Worm (Caenorhabditis elegans): ENCODE data around the gene ZK688.12.

ZK688.12 gene

ce11 chrIII:7892333-7892732, 21.1 kb downstream of the ZK688.12 start:
- TF ChIP-seq elt-3 (tag; optimal IDR thresholded peaks at IDR 0.05) (no peak), bed-3 (GFP tag; optimal IDR thresholded peaks at IDR 0.05) (no peak), lsy-2 (tag; optimal IDR thresholded peaks at IDR 0.05) (no peak), zip-8 (tag; optimal IDR thresholded peaks at IDR 0.05) (no peak), nhr-237 (tag; optimal IDR thresholded peaks at IDR 0.05) (no peak), tbx-8 (GFP tag; optimal IDR thresholded peaks at IDR 0.05) (no peak), lin-13 (tag; optimal IDR thresholded peaks at IDR 0.05) (no peak), sptf-1 (tag; optimal IDR thresholded peaks at IDR 0.05) (no peak), ces-1 (GFP tag; optimal IDR thresholded peaks at IDR 0.05) (no peak), mab-5 (tag; optimal IDR thresholded peaks at IDR 0.05) (no peak)

DNA sequence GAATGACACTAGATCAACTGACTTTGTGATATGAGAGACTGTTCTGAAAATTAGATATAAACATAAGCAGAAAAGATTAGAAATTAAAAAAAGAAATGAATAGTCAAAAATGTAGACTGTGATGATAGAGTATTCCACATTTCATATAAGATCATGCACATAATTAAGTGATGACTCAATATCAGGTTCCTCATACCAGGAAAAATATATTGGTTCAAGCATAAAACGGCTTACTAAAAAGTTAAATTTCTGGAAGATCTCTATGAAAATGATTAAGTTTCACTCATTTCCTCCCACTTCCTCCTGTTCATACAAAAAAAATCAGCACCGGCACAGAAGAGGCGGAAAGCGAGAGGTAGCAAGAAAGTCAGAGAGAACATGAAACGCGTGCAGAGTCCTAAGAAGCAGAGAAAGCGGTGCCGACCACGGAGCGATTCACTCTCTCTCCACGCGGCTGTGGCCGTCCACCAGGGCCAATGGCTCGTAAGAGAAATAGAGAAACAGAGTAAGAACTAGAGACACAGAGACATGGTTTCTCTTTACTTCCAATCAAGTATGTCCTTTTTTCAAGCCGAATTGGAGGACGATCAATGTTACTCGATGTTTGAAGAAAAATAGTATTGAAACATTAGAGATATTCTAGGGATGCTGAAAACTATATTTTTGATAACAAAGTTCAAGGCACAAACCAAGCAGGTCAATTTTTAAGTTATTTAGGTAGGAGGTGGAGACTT, 21.6 kb downstream of the ZK688.12 start, which contains the start of the genes ZK688.5 and fahd-1:
Gene ZK688.5 (minus strand): TSS at position 51 of the 734 bp plus-strand sequence.
Gene fahd-1 (plus strand): TSS at position 684 of the 734 bp plus-strand sequence.
- TF ChIP-seq bed-3 (GFP tag; optimal IDR thresholded peaks at IDR 0.05) = no peak
- TF ChIP-seq snpc-4 (tag; optimal IDR thresholded peaks at IDR 0.05) = no peak
- no peak for TF ChIP-seq unc-39 (tag; optimal IDR thresholded peaks at IDR 0.05)
- TF ChIP-seq ham-2 (GFP tag; optimal IDR thresholded peaks at IDR 0.05) = peak; percentile 74
- no peak for TF ChIP-seq blmp-1 (tag; optimal IDR thresholded peaks at IDR 0.05)
- TF ChIP-seq mls-2 (tag; optimal IDR thresholded peaks at IDR 0.05) = peak; percentile 68
- no peak for TF ChIP-seq nhr-76 (tag; optimal IDR thresholded peaks at IDR 0.05)
- TF ChIP-seq lin-32 (GFP tag; optimal IDR thresholded peaks at IDR 0.05) = no peak
- peak; percentile 71 for TF ChIP-seq pha-4 (tag; optimal IDR thresholded peaks at IDR 0.05)
- peak; percentile 40 for TF ChIP-seq mep-1 (tag; optimal IDR thresholded peaks at IDR 0.05)
- TF ChIP-seq elt-3 (tag; optimal IDR thresholded peaks at IDR 0.05) = no peak
- no peak for TF ChIP-seq zip-8 (tag; optimal IDR thresholded peaks at IDR 0.05)
- TF ChIP-seq elt-1 (tag; optimal IDR thresholded peaks at IDR 0.05; ENCODE audit: borderline replicate concordance, insufficient read depth) = no peak
- peak; percentile 46 for TF ChIP-seq nhr-237 (tag; optimal IDR thresholded peaks at IDR 0.05)
- no peak for TF ChIP-seq tbx-8 (GFP tag; optimal IDR thresholded peaks at IDR 0.05)
- peak; percentile 10 for TF ChIP-seq cnd-1 (tag; optimal IDR thresholded peaks at IDR 0.05)
- TF ChIP-seq ces-1 (GFP tag; optimal IDR thresholded peaks at IDR 0.05) = peak; percentile 59
- peak; percentile 77 for TF ChIP-seq nhr-2 (tag; optimal IDR thresholded peaks at IDR 0.05)
- no peak for TF ChIP-seq nhr-12 (tag; optimal IDR thresholded peaks at IDR 0.05)
- TF ChIP-seq ztf-11 (tag; optimal IDR thresholded peaks at IDR 0.05) = no peak
- peak; percentile 68 for TF ChIP-seq unc-120 (tag; optimal IDR thresholded peaks at IDR 0.05; ENCODE audit: poor library complexity, severe bottlenecking)
- TF ChIP-seq ceh-43 (GFP tag; optimal IDR thresholded peaks at IDR 0.05) = no peak
- no peak for TF ChIP-seq sem-2 (GFP tag; optimal IDR thresholded peaks at IDR 0.05)
- TF ChIP-seq ceh-39 (tag; optimal IDR thresholded peaks at IDR 0.05) = peak; percentile 8
- no peak for TF ChIP-seq M03D4.4 (tag; optimal IDR thresholded peaks at IDR 0.05)
- TF ChIP-seq mab-5 (tag; optimal IDR thresholded peaks at IDR 0.05) = no peak
- TF ChIP-seq hlh-1 (tag; optimal IDR thresholded peaks at IDR 0.05) = peak; percentile 93
- TF ChIP-seq flh-1 (GFP tag; optimal IDR thresholded peaks at IDR 0.05) = no peak
- no peak for TF ChIP-seq nhr-28 (tag; optimal IDR thresholded peaks at IDR 0.05)
- peak; percentile 56 for TF ChIP-seq lsy-2 (tag; optimal IDR thresholded peaks at IDR 0.05)
- peak; percentile 19 for TF ChIP-seq lin-13 (tag; optimal IDR thresholded peaks at IDR 0.05)
- TF ChIP-seq drap-1 (GFP tag; optimal IDR thresholded peaks at IDR 0.05) = no peak
- no peak for TF ChIP-seq sptf-1 (tag; optimal IDR thresholded peaks at IDR 0.05)
- no peak for TF ChIP-seq ceh-83 (GFP tag; optimal IDR thresholded peaks at IDR 0.05)
- no peak for TF ChIP-seq unc-62 (GFP tag; optimal IDR thresholded peaks at IDR 0.05)

DNA sequence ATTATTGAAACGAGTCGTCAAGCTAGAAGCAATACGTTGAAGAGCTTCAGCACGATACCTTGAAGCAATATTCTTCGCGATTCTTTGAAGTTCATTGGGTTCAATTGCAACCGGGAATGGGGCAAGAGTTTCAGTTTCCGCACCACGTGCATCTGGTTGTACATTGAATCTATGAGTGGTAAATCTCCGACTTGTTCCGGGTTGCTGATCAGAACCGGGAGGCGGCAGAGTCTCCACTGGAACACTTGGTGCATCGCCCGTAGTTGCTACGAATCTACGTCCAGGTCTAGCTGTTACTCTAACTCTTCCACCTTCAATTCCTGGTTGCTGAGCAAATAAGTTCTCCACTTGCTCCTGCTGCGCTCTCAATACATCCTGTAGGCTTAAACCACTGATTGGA, 24.4 kb downstream of the ZK688.12 start:
- TF ChIP-seq mls-2 (tag; optimal IDR thresholded peaks at IDR 0.05) (no peak), lsy-2 (tag; optimal IDR thresholded peaks at IDR 0.05) (no peak), cnd-1 (tag; optimal IDR thresholded peaks at IDR 0.05) (no peak), nhr-76 (tag; optimal IDR thresholded peaks at IDR 0.05) (no peak), nhr-28 (tag; optimal IDR thresholded peaks at IDR 0.05) (no peak), lin-13 (tag; optimal IDR thresholded peaks at IDR 0.05) (no peak), sem-2 (GFP tag; optimal IDR thresholded peaks at IDR 0.05) (no peak), pha-4 (tag; optimal IDR thresholded peaks at IDR 0.05) (no peak), hlh-1 (tag; optimal IDR thresholded peaks at IDR 0.05) (no peak), sptf-1 (tag; optimal IDR thresholded peaks at IDR 0.05) (no peak), unc-62 (GFP tag; optimal IDR thresholded peaks at IDR 0.05) (no peak), unc-120 (tag; optimal IDR thresholded peaks at IDR 0.05; ENCODE audit: poor library complexity, severe bottlenecking) (no peak), ceh-43 (GFP tag; optimal IDR thresholded peaks at IDR 0.05) (no peak), ham-2 (GFP tag; optimal IDR thresholded peaks at IDR 0.05) (no peak)
